Worm (Caenorhabditis elegans) whole organism, L2 larva: ENCODE data around the gene C28A5.6.

Experiments used
- C34F6.9 ChIP-seq: fragments of 150-350 bp; optimal IDR thresholded peaks from 2 replicates; lab custom pipeline; 2014; ENCODE audit warnings: missing biosample characterization, missing genetic modification characterization
- F13H6.1 ChIP-seq: sonication (generic microtip); optimal IDR thresholded peaks from 2 replicates; lab custom pipeline; 2016; ENCODE audit warnings: missing genetic modification characterization, missing compliant biosample characterization
- R02D3.7 ChIP-seq: fragments of 150-350 bp; optimal IDR thresholded peaks from 2 replicates; lab custom pipeline; 2014; ENCODE audit warnings: missing biosample characterization, missing genetic modification characterization
- Y55F3AM.14 ChIP-seq: fragments of 200-800 bp; sonication (Bioruptor generic); optimal IDR thresholded peaks from 2 replicates; lab custom pipeline; 2018; ENCODE audit warnings: mild to moderate bottlenecking, missing genetic modification characterization, missing compliant biosample characterization
- ZK546.5 ChIP-seq: sonication (generic microtip); optimal IDR thresholded peaks from 2 replicates; lab custom pipeline; 2017; ENCODE audit warnings: missing biosample characterization, missing genetic modification characterization
- alr-1 ChIP-seq: fragments of 150-350 bp; optimal IDR thresholded peaks from 2 replicates; lab custom pipeline; 2014; ENCODE audit warnings: missing biosample characterization, missing genetic modification characterization
- aly-2 ChIP-seq: fragments of 150-350 bp; optimal IDR thresholded peaks from 2 replicates; lab custom pipeline; 2014; ENCODE audit warnings: missing biosample characterization, missing genetic modification characterization
- ama-1 ChIP-seq: fragments of 150-350 bp; optimal IDR thresholded peaks from 2 replicates; lab custom pipeline; 2018; ENCODE audit warnings: inconsistent platforms
- blmp-1 ChIP-seq: sonication (generic microtip); optimal IDR thresholded peaks from 2 replicates; lab custom pipeline; 2017; ENCODE audit warnings: missing genetic modification characterization, mild to moderate bottlenecking, missing compliant biosample characterization, antibody characterized with exemption, moderate library complexity; ENCODE audit not compliant: insufficient read depth
- ceh-16 ChIP-seq: fragments of 150-350 bp; optimal IDR thresholded peaks from 2 replicates; lab custom pipeline; 2014; ENCODE audit warnings: missing biosample characterization, missing genetic modification characterization
- ceh-82 ChIP-seq: fragments of 150-350 bp; optimal IDR thresholded peaks from 2 replicates; lab custom pipeline; 2014; ENCODE audit warnings: missing biosample characterization, missing genetic modification characterization
- crh-2 ChIP-seq: sonication (generic microtip); optimal IDR thresholded peaks from 2 replicates; lab custom pipeline; 2017; ENCODE audit warnings: missing biosample characterization, missing genetic modification characterization
- dmd-4 ChIP-seq: sonication (generic microtip); optimal IDR thresholded peaks from 2 replicates; lab custom pipeline; 2017; ENCODE audit warnings: missing biosample characterization, missing genetic modification characterization
- egl-27 ChIP-seq: sonication (generic microtip); optimal IDR thresholded peaks from 3 replicates; lab custom pipeline; 2017; ENCODE audit warnings: missing biosample characterization, missing genetic modification reagents, missing genetic modification characterization
- elt-1 ChIP-seq: fragments of 150-350 bp; optimal IDR thresholded peaks from 2 replicates; lab custom pipeline; 2014; ENCODE audit warnings: missing biosample characterization, missing genetic modification characterization
- elt-3 ChIP-seq: sonication (generic microtip); optimal IDR thresholded peaks from 2 replicates; lab custom pipeline; 2017; ENCODE audit warnings: missing biosample characterization, missing genetic modification characterization
- fos-1 ChIP-seq: fragments of 150-350 bp; optimal IDR thresholded peaks from 2 replicates; lab custom pipeline; 2014; ENCODE audit warnings: missing biosample characterization, missing genetic modification characterization
- gmeb-1 ChIP-seq: fragments of 150-350 bp; optimal IDR thresholded peaks from 2 replicates; lab custom pipeline; 2014; ENCODE audit warnings: missing biosample characterization, missing genetic modification characterization
- lin-11 ChIP-seq: fragments of 150-350 bp; sonication (generic microtip); optimal IDR thresholded peaks from 2 replicates; lab custom pipeline; 2014; ENCODE audit warnings: missing biosample characterization, missing genetic modification characterization, inconsistent platforms, mixed read lengths
- lin-13 ChIP-seq: fragments of 150-350 bp; optimal IDR thresholded peaks from 2 replicates; lab custom pipeline; 2014; ENCODE audit warnings: missing biosample characterization, missing genetic modification reagents, missing genetic modification characterization
- lin-39 ChIP-seq: fragments of 150-350 bp; optimal IDR thresholded peaks from 2 replicates; lab custom pipeline; 2014; ENCODE audit warnings: missing biosample characterization, missing genetic modification reagents, missing genetic modification characterization
- lsy-2 ChIP-seq, 2 experiments: fragments of 150-350 bp in 1 of 2; sonication (generic microtip) in 1 of 2; optimal IDR thresholded peaks; 2 replicates each; lab custom pipeline; 2014 to 2017; ENCODE audit warnings: missing biosample characterization in 2 of 2, missing genetic modification characterization in 2 of 2
- mab-5 ChIP-seq: fragments of 150-350 bp; optimal IDR thresholded peaks from 2 replicates; lab custom pipeline; 2014; ENCODE audit warnings: missing biosample characterization, missing genetic modification characterization
- mdl-1 ChIP-seq, 2 experiments: fragments of 150-350 bp in 1 of 2; sonication (generic microtip) in 1 of 2; optimal IDR thresholded peaks; 2 replicates each; lab custom pipeline; 2017; ENCODE audit warnings: missing biosample characterization in 2 of 2, missing genetic modification characterization in 2 of 2
- nhr-10 ChIP-seq: sonication (generic microtip); optimal IDR thresholded peaks from 2 replicates; lab custom pipeline; 2017; ENCODE audit warnings: missing biosample characterization, missing genetic modification characterization
- nhr-11 ChIP-seq: fragments of 150-350 bp; optimal IDR thresholded peaks from 2 replicates; lab custom pipeline; 2014; ENCODE audit warnings: missing biosample characterization, missing genetic modification characterization
- nhr-12 ChIP-seq: fragments of 150-350 bp; optimal IDR thresholded peaks from 2 replicates; lab custom pipeline; 2014; ENCODE audit warnings: missing biosample characterization, missing genetic modification characterization
- nhr-129 ChIP-seq: fragments of 150-350 bp; optimal IDR thresholded peaks from 2 replicates; lab custom pipeline; 2014; ENCODE audit warnings: missing biosample characterization, missing genetic modification characterization
- nhr-21 ChIP-seq: fragments of 150-350 bp; optimal IDR thresholded peaks from 2 replicates; lab custom pipeline; 2014; ENCODE audit warnings: missing biosample characterization, missing genetic modification characterization
- nhr-23 ChIP-seq: fragments of 150-350 bp; optimal IDR thresholded peaks from 2 replicates; lab custom pipeline; 2014; ENCODE audit warnings: missing biosample characterization, missing genetic modification reagents, missing genetic modification characterization
- nhr-237 ChIP-seq: fragments of 150-350 bp; optimal IDR thresholded peaks from 2 replicates; lab custom pipeline; 2014; ENCODE audit warnings: missing biosample characterization, missing genetic modification characterization
- nhr-25 ChIP-seq: fragments of 150-350 bp; sonication (generic microtip); optimal IDR thresholded peaks from 3 replicates; lab custom pipeline; 2014; ENCODE audit warnings: missing biosample characterization, missing genetic modification characterization
- nhr-77 ChIP-seq: fragments of 150-350 bp; optimal IDR thresholded peaks from 2 replicates; lab custom pipeline; 2014; ENCODE audit warnings: missing biosample characterization, missing genetic modification characterization
- peb-1 ChIP-seq: fragments of 150-350 bp; optimal IDR thresholded peaks from 2 replicates; lab custom pipeline; 2014; ENCODE audit warnings: missing biosample characterization, missing genetic modification characterization
- sem-4 ChIP-seq: fragments of 150-350 bp; optimal IDR thresholded peaks from 2 replicates; lab custom pipeline; 2014; ENCODE audit warnings: missing biosample characterization, missing genetic modification reagents, missing genetic modification characterization
- skn-1 ChIP-seq: sonication (generic microtip); optimal IDR thresholded peaks from 2 replicates; lab custom pipeline; 2017; ENCODE audit warnings: missing biosample characterization, missing genetic modification characterization
- sma-3 ChIP-seq: sonication (generic microtip); optimal IDR thresholded peaks from 2 replicates; lab custom pipeline; 2016; ENCODE audit warnings: missing genetic modification reagents, missing genetic modification characterization, missing compliant biosample characterization
- snpc-4 ChIP-seq: fragments of 150-350 bp; optimal IDR thresholded peaks from 2 replicates; lab custom pipeline; 2014; ENCODE audit warnings: missing biosample characterization, missing genetic modification characterization
- unc-55 ChIP-seq: fragments of 150-350 bp; sonication (generic microtip); optimal IDR thresholded peaks from 3 replicates; lab custom pipeline; 2014; ENCODE audit warnings: missing biosample characterization, missing genetic modification reagents, missing genetic modification characterization
- unc-62 ChIP-seq: fragments of 150-350 bp; optimal IDR thresholded peaks from 2 replicates; lab custom pipeline; 2014; ENCODE audit warnings: missing biosample characterization, missing genetic modification reagents, missing genetic modification characterization
- zag-1 ChIP-seq: fragments of 150-350 bp; optimal IDR thresholded peaks from 2 replicates; lab custom pipeline; 2014; ENCODE audit warnings: missing biosample characterization, missing genetic modification characterization
- ztf-1 ChIP-seq: fragments of 200-800 bp; sonication (Bioruptor generic); conservative IDR thresholded peaks from 2 replicates; pipeline ENCODE4 v1.3.6; 2022; ENCODE audit warnings: missing genetic modification characterization, missing compliant biosample characterization
- ztf-11 ChIP-seq: sonication (generic microtip); optimal IDR thresholded peaks from 2 replicates; lab custom pipeline; 2017; ENCODE audit warnings: missing biosample characterization, missing genetic modification characterization
- ztf-4 ChIP-seq: fragments of 150-350 bp; optimal IDR thresholded peaks from 2 replicates; lab custom pipeline; 2014; ENCODE audit warnings: missing biosample characterization, missing genetic modification characterization

The C28A5.6 gene

ce11 chrIII:4429402-4429801, at the start of gene C28A5.6:
Gene C28A5.6, minus strand, starts transcription at chrIII:4429502.
- TF ChIP-seq C34F6.9 (no peak), skn-1 (tag; lab: Kevin White, UChicago) (no peak), ceh-82 (no peak), snpc-4 (no peak), ZK546.5 (no peak)

DNA sequence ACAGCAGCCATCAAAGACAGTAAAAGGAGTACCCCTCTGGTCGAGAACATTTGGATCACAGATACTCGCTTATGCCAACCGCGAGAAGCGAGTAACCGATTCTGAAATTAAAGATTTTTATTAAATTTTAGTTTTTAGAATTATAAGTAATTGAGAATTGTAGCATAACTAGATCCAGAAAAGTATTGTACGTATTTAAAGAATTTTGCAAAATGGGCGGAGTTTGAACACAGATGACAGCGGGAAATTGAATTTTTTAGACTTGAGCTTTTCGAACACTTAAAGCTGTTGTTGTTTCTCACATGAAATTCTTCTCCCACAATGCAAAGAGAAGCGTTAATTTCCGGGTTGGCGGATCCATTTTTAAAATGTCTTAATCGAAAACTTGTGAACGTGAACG, 48.2 kb upstream of the C28A5.6 start, which contains the start of gene ins-17:
Gene ins-17 (minus strand): TSS at position 101 of the 400 bp plus-strand sequence.
- TF ChIP-seq nhr-11 (no peak), mdl-1 (tag; optimal IDR thresholded peaks at IDR 0.05; lab: Kevin White, UChicago) (no peak), nhr-77 (tag; lab: Kevin White, UChicago) (no peak), gmeb-1 (tag; lab: Kevin White, UChicago) (no peak), nhr-21 (no peak), F13H6.1 (no peak), sma-3 (GFP tag; lab: Kevin White, UChicago) (no peak), peb-1 (no peak), nhr-25 (tag; lab: Kevin White, UChicago) (no peak), skn-1 (tag; lab: Kevin White, UChicago) (no peak), lin-39 (tag; lab: Kevin White, UChicago) (no peak), Y55F3AM.14 (no peak), snpc-4 (no peak), lin-11 (tag; lab: Kevin White, UChicago) (no peak), ceh-16 (tag; lab: Kevin White, UChicago) (no peak)

DNA sequence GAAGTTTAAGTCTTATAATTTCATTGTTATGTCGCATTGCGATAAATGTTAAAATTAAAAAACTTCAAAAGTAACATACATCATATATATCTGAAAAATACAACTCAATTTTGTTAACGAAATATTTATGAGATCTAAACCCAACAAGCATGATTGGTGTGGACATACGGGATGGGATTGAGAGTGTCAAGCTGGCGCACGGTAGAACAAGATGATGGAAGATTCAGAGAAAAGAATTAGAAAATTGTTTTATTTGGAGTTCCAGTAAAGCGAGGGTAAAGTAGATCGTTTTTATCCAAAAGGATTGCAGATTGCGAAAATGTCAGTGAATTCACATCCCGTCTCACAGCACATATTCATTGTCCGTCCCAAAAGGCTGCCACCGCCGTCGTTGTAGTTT, 47.5 kb upstream of the C28A5.6 start:
- TF ChIP-seq lin-11 (tag; lab: Kevin White, UChicago) (no peak), mdl-1 (tag; optimal IDR thresholded peaks at IDR 0.05; lab: Kevin White, UChicago) (no peak), ama-1 (lab: Kevin White, UChicago) (no peak), snpc-4 (no peak), ztf-11 (tag; lab: Kevin White, UChicago) (no peak), lin-39 (tag; lab: Kevin White, UChicago) (no peak), F13H6.1 (no peak), crh-2 (tag; lab: Kevin White, UChicago) (no peak)

ce11 chrIII:4476313-4476712, 47.0 kb upstream of the C28A5.6 start:
- no peak for TF ChIP-seq peb-1
- no peak for TF ChIP-seq nhr-25 (tag; lab: Kevin White, UChicago)

DNA sequence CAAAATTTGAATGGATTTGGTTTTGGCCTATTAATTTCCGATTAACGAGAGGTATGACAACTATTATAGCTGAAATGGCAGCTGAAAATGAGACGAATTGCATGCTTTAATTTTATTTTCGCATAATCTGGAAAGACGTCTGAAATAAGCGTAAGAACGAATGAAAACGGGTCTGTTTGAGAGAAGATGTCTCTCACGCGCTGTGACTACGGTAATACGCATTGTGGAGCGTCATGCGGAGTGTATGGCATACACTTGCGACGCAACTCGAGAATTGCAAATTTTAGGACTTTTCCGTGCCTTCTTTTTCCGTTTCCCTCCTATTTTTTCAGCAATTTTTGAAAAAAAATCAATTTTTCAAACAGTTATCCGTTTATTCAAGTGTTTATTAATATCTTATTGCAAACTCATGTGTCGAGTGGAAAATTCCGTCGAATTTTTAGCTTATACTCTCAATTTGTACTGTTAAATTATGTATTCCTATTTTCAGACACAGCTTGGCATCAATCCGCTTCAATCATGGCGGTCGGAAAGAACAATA, 46.2 kb upstream of the C28A5.6 start, which contains the start of gene rps-1:
Gene rps-1 (plus strand): TSS at position 491 of the 541 bp plus-strand sequence.
- TF ChIP-seq alr-1 (no peak), nhr-129 (peak; percentile 99), crh-2 (tag; lab: Kevin White, UChicago) (peak; percentile 99), sem-4 (tag; lab: Kevin White, UChicago) (peak; percentile 100), nhr-23 (tag; lab: Kevin White, UChicago) (no peak), mab-5 (tag; lab: Kevin White, UChicago) (peak; percentile 97), egl-27 (peak; percentile 97), sma-3 (GFP tag; lab: Kevin White, UChicago) (peak; percentile 99), F13H6.1 (peak; percentile 99), aly-2 (tag; lab: Kevin White, UChicago) (peak; percentile 89), elt-1 (tag; lab: Kevin White, UChicago) (no peak), blmp-1 (tag; lab: Kevin White, UChicago) (peak; percentile 95), nhr-11 (no peak), unc-55 (GFP tag; lab: Kevin White, UChicago) (peak; percentile 99), nhr-237 (peak; percentile 89), dmd-4 (tag; lab: Kevin White, UChicago) (peak; percentile 63), ztf-1 (GFP tag; lab: Robert Waterston, UW) (no peak), gmeb-1 (tag; lab: Kevin White, UChicago) (peak; percentile 96), ceh-16 (tag; lab: Kevin White, UChicago) (peak; percentile 95), elt-3 (tag; lab: Kevin White, UChicago) (no peak), nhr-77 (tag; lab: Kevin White, UChicago) (peak; percentile 92), lin-11 (tag; lab: Kevin White, UChicago) (peak; percentile 98), lin-13 (GFP tag; lab: Kevin White, UChicago) (peak; percentile 98), lsy-2 (tag; optimal IDR thresholded peaks at IDR 0.05; lab: Kevin White, UChicago) (peak; percentile 100), nhr-10 (peak; percentile 90), fos-1 (tag; lab: Kevin White, UChicago) (peak; percentile 99), ztf-11 (tag; lab: Kevin White, UChicago) (peak; percentile 61), peb-1 (no peak), nhr-25 (tag; lab: Kevin White, UChicago) (peak; percentile 99), nhr-12 (tag; lab: Kevin White, UChicago) (peak; percentile 77), R02D3.7 (tag; lab: Kevin White, UChicago) (peak; percentile 81), Y55F3AM.14 (peak; percentile 97), ztf-4 (tag; lab: Kevin White, UChicago) (peak; percentile 99), unc-62 (GFP tag; lab: Kevin White, UChicago) (peak; percentile 80), zag-1 (tag; lab: Kevin White, UChicago) (peak; percentile 96), ZK546.5 (peak; percentile 84), lin-39 (tag; lab: Kevin White, UChicago) (peak; percentile 80)
